Fruit fly (Drosophila melanogaster): ENCODE measurements around the gene yellow-e.

DNA sequence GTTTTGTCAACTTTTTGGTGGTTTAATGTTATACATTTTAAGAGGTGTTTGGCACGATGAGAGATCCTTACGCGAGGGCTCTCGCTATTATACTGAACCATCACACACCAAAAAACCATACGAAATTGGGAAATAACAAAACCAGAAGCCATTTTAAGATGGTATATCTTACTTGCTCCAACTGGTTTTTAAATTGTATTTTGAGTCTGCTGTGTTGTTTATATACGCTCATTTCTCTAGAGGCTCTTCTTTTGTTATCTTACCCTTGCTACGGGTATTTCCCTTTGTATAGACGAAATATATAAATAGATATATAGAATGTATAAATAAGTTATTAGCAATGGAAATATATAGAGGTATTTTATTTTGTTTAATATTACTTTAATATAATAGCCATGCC, 8.2 kb downstream of the yellow-e start, which contains the start of gene yellow-e2:
- TF ChIP-seq usp (GFP tag; optimal IDR thresholded peaks at IDR 0.05) (no peak), Myc (optimal IDR thresholded peaks at IDR 0.05) (no peak), pan (optimal IDR thresholded peaks at IDR 0.05) (no peak), psq (GFP tag; optimal IDR thresholded peaks at IDR 0.05) (no peak), Hr83 (GFP tag; optimal IDR thresholded peaks at IDR 0.05; ENCODE audit: poor library complexity, severe bottlenecking) (no peak), OdsH (GFP tag; optimal IDR thresholded peaks at IDR 0.05) (no peak), dmrt93B (GFP tag; optimal IDR thresholded peaks at IDR 0.05) (no peak)

Measured in whole organism, wandering third instar larva.